Fruit fly (Drosophila melanogaster): ENCODE measurements around the gene CG9926.

- TF ChIP-seq Pif1A (GFP tag; optimal IDR thresholded peaks at IDR 0.05) (no peak), CG12605 (GFP tag; IDR thresholded peaks at IDR 0.05) (no peak), Pif1B (GFP tag; optimal IDR thresholded peaks at IDR 0.05) (no peak), CG14655 (GFP tag; optimal IDR thresholded peaks at IDR 0.05) (no peak)
These were observed 41.9 kb downstream of the CG9926 start for dm6 chr3R:13909065-13909464.
